Fruit fly (Drosophila melanogaster): ENCODE results near the gene mRpL12.
A peak's percentile ranks its signal among the peaks of the same experiment; 100 is the strongest.

DNA sequence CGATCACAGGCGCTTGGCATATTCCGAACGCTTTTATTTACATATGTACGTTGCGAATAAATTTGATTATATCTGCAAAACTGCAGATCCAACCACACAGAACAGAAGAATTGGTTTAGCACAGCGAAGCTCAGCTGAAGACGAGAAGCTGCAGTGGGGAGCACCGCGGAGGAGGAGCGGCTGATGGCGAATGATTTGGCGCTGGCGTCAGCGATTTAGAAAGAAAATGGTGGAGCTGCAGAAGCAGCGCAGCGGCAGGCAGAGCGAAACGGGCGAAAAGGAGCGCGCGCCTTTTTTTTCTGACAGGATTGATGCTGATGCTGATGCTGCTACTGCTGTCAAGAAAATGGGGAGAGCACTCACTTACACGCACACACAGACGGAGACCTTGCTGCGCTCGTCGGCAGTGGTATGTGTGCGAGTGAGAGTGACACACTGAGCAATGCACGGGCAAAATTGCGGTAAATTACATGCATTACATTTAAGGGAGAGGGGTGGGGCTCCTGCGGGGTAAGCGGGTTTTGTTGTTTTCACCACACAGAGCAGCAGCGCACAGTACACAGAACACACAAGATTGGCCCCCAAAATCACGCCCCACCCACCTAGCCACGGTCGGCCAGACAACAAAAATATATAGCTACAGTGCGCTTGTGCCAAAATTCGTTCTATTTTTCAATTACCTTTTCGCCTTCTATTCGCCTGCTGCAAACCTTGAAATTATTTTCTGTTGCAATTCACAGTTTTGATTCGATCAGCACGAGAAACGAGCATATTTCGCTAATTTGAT is 40.5 kb downstream of the mRpL12 start:
- TF ChIP-seq CG8478 (optimal IDR thresholded peaks at IDR 0.05) (no peak), EcR (GFP tag; optimal IDR thresholded peaks at IDR 0.05) (no peak), usp (GFP tag; optimal IDR thresholded peaks at IDR 0.05) (no peak), Dll (optimal IDR thresholded peaks at IDR 0.05) (peak; percentile 81), psq (optimal IDR thresholded peaks at IDR 0.05) (no peak), pan (optimal IDR thresholded peaks at IDR 0.05) (no peak)
